Worm (Caenorhabditis elegans) whole organism, L1 larva: Measurements from ENCODE around the gene F08F8.6.

ENCODE experiments used
- aha-1 ChIP-seq: fragments of 150-350 bp; optimal IDR thresholded peaks from 2 replicates; lab custom pipeline; 2014; ENCODE audit warnings: missing biosample characterization, missing genetic modification characterization
- alr-1 ChIP-seq: fragments of 200-800 bp; sonication (Bioruptor generic); optimal IDR thresholded peaks from 2 replicates; lab custom pipeline; 2018; ENCODE audit warnings: borderline replicate concordance, mild to moderate bottlenecking, missing genetic modification characterization, missing compliant biosample characterization
- ama-1 ChIP-seq: fragments of 150-350 bp; optimal IDR thresholded peaks from 2 replicates; lab custom pipeline; 2014
- blmp-1 ChIP-seq: fragments of 150-350 bp; optimal IDR thresholded peaks from 2 replicates; lab custom pipeline; 2014; ENCODE audit warnings: missing biosample characterization, missing genetic modification characterization
- ceh-63 ChIP-seq: fragments of 200-800 bp; sonication (Bioruptor generic); optimal IDR thresholded peaks from 2 replicates; lab custom pipeline; 2018; ENCODE audit warnings: mild to moderate bottlenecking, missing genetic modification characterization, missing compliant biosample characterization
- ceh-82 ChIP-seq, 3 experiments: fragments of 150-350 bp in 1 of 3; sonication (generic microtip) in 2 of 3; optimal IDR thresholded peaks; 2 replicates each; lab custom pipeline; 2014 to 2017; ENCODE audit warnings: missing biosample characterization in 3 of 3, missing genetic modification characterization in 3 of 3
- ceh-88 ChIP-seq: fragments of 200-800 bp; sonication (Bioruptor generic); IDR thresholded peaks from 2 replicates; pipeline ENCODE4 v1.3.6; 2022; ENCODE audit warnings: missing genetic modification characterization, missing compliant biosample characterization
- ceh-90 ChIP-seq: sonication (generic microtip); optimal IDR thresholded peaks from 2 replicates; lab custom pipeline; 2016; ENCODE audit warnings: missing genetic modification characterization, missing compliant biosample characterization
- dsc-1 ChIP-seq: sonication (generic microtip); optimal IDR thresholded peaks from 2 replicates; lab custom pipeline; 2016; ENCODE audit warnings: mild to moderate bottlenecking, missing genetic modification characterization, missing compliant biosample characterization
- efl-1 ChIP-seq, 4 experiments: fragments of 150-350 bp; optimal IDR thresholded peaks in 3 of 4; peaks in 1 of 4; 1 replicate in 1 of 4; 2 replicates in 3 of 4; lab custom pipeline; 2014; ENCODE audit warnings: missing biosample characterization in 2 of 4, missing genetic modification characterization in 2 of 4, missing genetic modification reagents in 2 of 4
- egl-13 ChIP-seq: sonication (generic microtip); optimal IDR thresholded peaks from 2 replicates; lab custom pipeline; 2016; ENCODE audit warnings: missing genotype, missing genetic modification reagents, missing genetic modification characterization, missing compliant biosample characterization
- elt-2 ChIP-seq: sonication (generic microtip); optimal IDR thresholded peaks from 2 replicates; lab custom pipeline; 2016; ENCODE audit warnings: missing genetic modification characterization, mild to moderate bottlenecking, inconsistent platforms, missing compliant biosample characterization, missing genetic modification reagents
- elt-3 ChIP-seq, 6 experiments: fragments of 150-350 bp in 1 of 6; sonication (generic microtip); optimal IDR thresholded peaks; 2 replicates each; lab custom pipeline; 2017 to 2018; ENCODE audit warnings: missing biosample characterization in 6 of 6, missing genetic modification characterization in 6 of 6, inconsistent platforms in 1 of 6
- fkh-8 ChIP-seq: sonication (generic microtip); optimal IDR thresholded peaks from 2 replicates; lab custom pipeline; 2016; ENCODE audit warnings: mild to moderate bottlenecking, missing genetic modification characterization, missing compliant biosample characterization
- fos-1 ChIP-seq: fragments of 150-350 bp; optimal IDR thresholded peaks from 2 replicates; lab custom pipeline; 2014; ENCODE audit warnings: missing biosample characterization, missing genetic modification characterization
- grh-1 ChIP-seq: fragments of 200-800 bp; sonication (Bioruptor generic); IDR thresholded peaks from 2 replicates; pipeline ENCODE4 v1.3.6; 2022; ENCODE audit warnings: missing genetic modification reagents, missing genetic modification characterization, missing compliant biosample characterization
- hpl-2 ChIP-seq: fragments of 150-350 bp; optimal IDR thresholded peaks from 2 replicates; lab custom pipeline; 2014; ENCODE audit warnings: missing biosample characterization, missing genetic modification reagents, missing genetic modification characterization
- jun-1 ChIP-seq: fragments of 150-350 bp; optimal IDR thresholded peaks from 2 replicates; lab custom pipeline; 2014; ENCODE audit warnings: missing biosample characterization, missing genetic modification reagents, missing genetic modification characterization
- lin-15B ChIP-seq: fragments of 150-350 bp; sonication (generic microtip); optimal IDR thresholded peaks from 3 replicates; lab custom pipeline; 2014; ENCODE audit warnings: missing biosample characterization, missing genetic modification characterization
- lin-35 ChIP-seq, 2 experiments: fragments of 150-350 bp; optimal IDR thresholded peaks; 2 replicates each; lab custom pipeline; 2014; ENCODE audit warnings: missing biosample characterization in 2 of 2, missing genetic modification characterization in 2 of 2, missing genetic modification reagents in 2 of 2
- lir-3 ChIP-seq: sonication (generic microtip); optimal IDR thresholded peaks from 2 replicates; lab custom pipeline; 2016; ENCODE audit warnings: mild to moderate bottlenecking, missing genetic modification characterization, moderate library complexity, missing compliant biosample characterization; ENCODE audit not compliant: poor library complexity
- lsy-2 ChIP-seq, 2 experiments: fragments of 150-350 bp; optimal IDR thresholded peaks; 2 replicates each; lab custom pipeline; 2014; ENCODE audit warnings: missing biosample characterization in 2 of 2, missing genetic modification characterization in 2 of 2
- mab-9 ChIP-seq: fragments of 200-800 bp; sonication (Bioruptor generic); IDR thresholded peaks from 2 replicates; pipeline ENCODE4 v1.3.6; 2022; ENCODE audit warnings: missing genetic modification reagents, missing genetic modification characterization, missing compliant biosample characterization
- mdl-1 ChIP-seq, 2 experiments: fragments of 150-350 bp; optimal IDR thresholded peaks; 2 replicates each; lab custom pipeline; 2014 to 2017; ENCODE audit warnings: missing biosample characterization in 2 of 2, missing genetic modification characterization in 2 of 2, inconsistent platforms in 1 of 2
- nhr-20 ChIP-seq: sonication (generic microtip); optimal IDR thresholded peaks from 2 replicates; lab custom pipeline; 2016; ENCODE audit warnings: mild to moderate bottlenecking, missing genetic modification characterization, missing compliant biosample characterization
- nhr-237 ChIP-seq: fragments of 150-350 bp; optimal IDR thresholded peaks from 2 replicates; lab custom pipeline; 2014; ENCODE audit warnings: missing biosample characterization, missing genetic modification characterization
- nhr-47 ChIP-seq: sonication (generic microtip); optimal IDR thresholded peaks from 2 replicates; lab custom pipeline; 2016; ENCODE audit warnings: mild to moderate bottlenecking, missing genetic modification characterization, moderate library complexity, missing compliant biosample characterization
- nhr-71 ChIP-seq: sonication (generic microtip); optimal IDR thresholded peaks from 2 replicates; lab custom pipeline; 2016; ENCODE audit warnings: mild to moderate bottlenecking, missing genetic modification characterization, moderate library complexity, missing compliant biosample characterization
- nhr-77 ChIP-seq: fragments of 150-350 bp; optimal IDR thresholded peaks from 2 replicates; lab custom pipeline; 2014; ENCODE audit warnings: missing biosample characterization, missing genetic modification characterization
- nhr-85 ChIP-seq: sonication (generic microtip); peaks from one replicate; lab custom pipeline; 2016; ENCODE audit warnings: missing genetic modification characterization, inconsistent platforms, missing compliant biosample characterization
- rnt-1 ChIP-seq: sonication (generic microtip); optimal IDR thresholded peaks from 2 replicates; lab custom pipeline; 2016; ENCODE audit warnings: mild to moderate bottlenecking, missing genetic modification characterization, moderate library complexity, missing compliant biosample characterization
- skn-1 ChIP-seq: fragments of 150-350 bp; optimal IDR thresholded peaks from 2 replicates; lab custom pipeline; 2014; ENCODE audit warnings: missing biosample characterization, missing genetic modification characterization
- snu-23 ChIP-seq: sonication (generic microtip); optimal IDR thresholded peaks from 2 replicates; lab custom pipeline; 2016; ENCODE audit warnings: missing genetic modification characterization, missing compliant biosample characterization
- sox-4 ChIP-seq: sonication (generic microtip); optimal IDR thresholded peaks from 2 replicates; lab custom pipeline; 2016; ENCODE audit warnings: missing genetic modification characterization, missing compliant biosample characterization
- sptf-1 ChIP-seq: fragments of 150-350 bp; optimal IDR thresholded peaks from 2 replicates; lab custom pipeline; 2014; ENCODE audit warnings: missing biosample characterization, missing genetic modification characterization
- sup-37 ChIP-seq: fragments of 200-800 bp; sonication (Bioruptor generic); optimal IDR thresholded peaks from 2 replicates; lab custom pipeline; 2018; ENCODE audit warnings: mild to moderate bottlenecking, missing genetic modification characterization, missing compliant biosample characterization
- tlp-1 ChIP-seq: fragments of 150-350 bp; optimal IDR thresholded peaks from 2 replicates; lab custom pipeline; 2014; ENCODE audit warnings: missing biosample characterization, missing genetic modification characterization
- unc-130 ChIP-seq: fragments of 150-350 bp; optimal IDR thresholded peaks from 2 replicates; lab custom pipeline; 2017; ENCODE audit warnings: missing biosample characterization, missing genetic modification characterization, inconsistent platforms
- unc-86 ChIP-seq: sonication (generic microtip); optimal IDR thresholded peaks from 2 replicates; lab custom pipeline; 2016; ENCODE audit warnings: missing genetic modification characterization, missing compliant biosample characterization
- vab-15 ChIP-seq: sonication (generic microtip); optimal IDR thresholded peaks from 2 replicates; lab custom pipeline; 2017; ENCODE audit warnings: missing genotype, mild to moderate bottlenecking, missing genetic modification characterization, missing compliant biosample characterization
- xbp-1 ChIP-seq: sonication (generic microtip); optimal IDR thresholded peaks from 2 replicates; lab custom pipeline; 2016; ENCODE audit warnings: missing genetic modification characterization, missing compliant biosample characterization
- zag-1 ChIP-seq: fragments of 150-350 bp; optimal IDR thresholded peaks from 2 replicates; lab custom pipeline; 2014; ENCODE audit warnings: missing biosample characterization, missing genetic modification characterization
- zip-4 ChIP-seq: fragments of 200-800 bp; sonication (Bioruptor generic); optimal IDR thresholded peaks from 2 replicates; lab custom pipeline; 2018; ENCODE audit warnings: mild to moderate bottlenecking, missing genetic modification characterization, moderate library complexity, missing compliant biosample characterization
- ztf-4 ChIP-seq: fragments of 150-350 bp; optimal IDR thresholded peaks from 2 replicates; lab custom pipeline; 2014; ENCODE audit warnings: missing biosample characterization, missing genetic modification characterization

The F08F8.6 gene

DNA sequence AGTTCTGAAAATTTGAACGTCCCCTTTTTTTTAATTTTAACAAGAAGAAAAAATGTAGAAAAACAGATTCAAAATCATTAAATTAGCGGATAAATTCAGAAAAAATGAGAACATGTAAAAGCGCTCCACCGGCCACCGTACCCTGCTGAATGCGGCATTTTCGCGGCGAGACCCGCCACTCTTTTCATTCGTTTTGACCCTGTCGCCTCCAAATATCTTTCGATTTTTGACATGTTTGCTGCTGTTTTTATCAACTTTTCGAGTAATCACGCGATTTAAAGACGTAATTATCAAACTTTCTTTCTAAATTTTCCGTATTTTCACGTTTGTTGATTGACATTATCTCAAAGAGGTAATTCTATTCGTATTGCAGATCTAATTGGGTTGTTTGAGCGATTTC lies 7.3 kb upstream of the F08F8.6 start, which contains the start of gene gsp-2 (continued):
- peak; percentile 81 for TF ChIP-seq snu-23 (GFP tag; lab: Kevin White, UChicago)
- peak; percentile 46 for TF ChIP-seq jun-1 (tag; lab: Kevin White, UChicago)
- TF ChIP-seq nhr-71 = peak; percentile 78
- TF ChIP-seq aha-1 (tag; lab: Kevin White, UChicago) = no peak
- no peak for TF ChIP-seq sox-4 (tag; lab: Kevin White, UChicago)
- no peak for TF ChIP-seq ceh-90 (tag; lab: Kevin White, UChicago)
- peak; percentile 63 for TF ChIP-seq xbp-1 (tag; lab: Kevin White, UChicago)
- TF ChIP-seq lin-15B (tag; lab: Kevin White, UChicago) = peak; percentile 92
- TF ChIP-seq alr-1 = no peak
- TF ChIP-seq blmp-1 (tag; lab: Kevin White, UChicago) = peak; percentile 78
- peak; percentile 94 to 98 for TF ChIP-seq lsy-2 (tag; optimal IDR thresholded peaks at IDR 0.05; lab: Kevin White, UChicago)
- TF ChIP-seq elt-3 (tag; optimal IDR thresholded peaks at IDR 0.05; lab: Kevin White, UChicago) = peak in 3 of 6 experiments; percentile 29 to 89 (median 51)
- TF ChIP-seq ceh-63 = no peak
- no peak; the same call in 1 of the 2 replicates for TF ChIP-seq ceh-88
- peak; percentile 26 for TF ChIP-seq fos-1
- peak; percentile 57 for TF ChIP-seq nhr-77 (tag; lab: Kevin White, UChicago)
- TF ChIP-seq hpl-2 (GFP tag; lab: Kevin White, UChicago) = peak; percentile 23
- peak; percentile 53 for TF ChIP-seq unc-86 (tag; lab: Kevin White, UChicago)
- TF ChIP-seq nhr-237 (tag; lab: Kevin White, UChicago) = peak; percentile 24
- no peak for TF ChIP-seq egl-13 (tag; lab: Kevin White, UChicago)
- TF ChIP-seq zag-1 = no peak
- peak; percentile 36 for TF ChIP-seq ztf-4
- TF ChIP-seq lin-35 (GFP tag; optimal IDR thresholded peaks at IDR 0.05; lab: Kevin White, UChicago) = peak; percentile 83
- TF ChIP-seq sup-37 = no peak
- no peak for TF ChIP-seq zip-4 (GFP tag; lab: Kevin White, UChicago)
- peak; percentile 81 for TF ChIP-seq vab-15
- no peak for TF ChIP-seq tlp-1
- peak; percentile 47; the same call in 1 of the 2 replicates for TF ChIP-seq mab-9 (GFP tag; lab: Robert Waterston, UW)
- peak; percentile 81 for TF ChIP-seq unc-130
- TF ChIP-seq ceh-82 (tag; optimal IDR thresholded peaks at IDR 0.05; lab: Kevin White, UChicago) = peak; percentile 52 to 67 (median 60)
- no peak for TF ChIP-seq sptf-1 (tag; lab: Kevin White, UChicago)
- peak; percentile 57 for TF ChIP-seq nhr-47 (tag; lab: Kevin White, UChicago)
- TF ChIP-seq skn-1 (tag; lab: Kevin White, UChicago) = peak; percentile 85
- TF ChIP-seq mdl-1 (tag; optimal IDR thresholded peaks at IDR 0.05; lab: Kevin White, UChicago) = peak in 1 of 2 experiments; percentile 74
- TF ChIP-seq nhr-20 (tag; lab: Kevin White, UChicago) = peak; percentile 74
- peak; percentile 53 for TF ChIP-seq dsc-1 (tag; lab: Kevin White, UChicago)
- TF ChIP-seq nhr-85 (tag; lab: Kevin White, UChicago) = peak; percentile 48

DNA sequence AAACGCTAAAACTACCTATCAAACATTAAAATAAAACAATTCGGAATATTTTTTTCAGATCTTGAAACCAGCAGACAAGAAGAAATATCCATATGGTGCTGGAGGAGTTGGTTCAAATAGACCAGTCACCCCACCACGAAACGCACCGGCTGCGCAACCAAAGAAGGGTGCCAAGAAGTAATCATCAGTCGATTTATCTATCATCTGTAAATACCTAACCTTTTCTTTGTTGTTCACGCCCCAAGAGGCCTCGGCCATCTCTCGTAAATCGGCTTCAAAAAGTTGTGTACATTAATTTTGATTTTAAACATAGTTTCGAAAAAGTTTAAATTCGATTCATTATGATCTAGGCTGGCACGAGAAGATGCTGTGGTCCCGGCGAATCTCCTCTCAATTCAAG lies 5.5 kb upstream of the F08F8.6 start:
- TF ChIP-seq fkh-8 (tag; lab: Kevin White, UChicago) = no peak
- TF ChIP-seq grh-1 (GFP tag; lab: Robert Waterston, UW) = peak; percentile 41; the same call in 1 of the 2 replicates

DNA sequence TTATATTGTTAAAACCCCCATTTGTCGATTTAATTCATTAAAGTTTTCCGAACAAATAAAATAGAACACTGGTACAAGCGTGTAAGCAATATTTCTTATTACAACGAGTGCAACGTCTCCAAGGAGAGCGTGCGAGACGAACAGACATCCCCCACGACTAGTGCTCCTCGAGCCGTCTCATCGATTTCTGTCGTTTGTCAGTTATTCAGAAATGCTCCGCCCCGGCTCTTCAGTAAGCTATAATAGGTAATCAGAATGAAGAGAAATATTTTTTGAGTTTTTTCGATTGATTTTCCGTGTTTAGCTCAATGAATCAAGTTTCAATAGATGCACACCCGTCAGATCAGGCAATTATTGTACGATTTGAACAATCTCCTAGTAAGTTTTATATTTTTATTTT lies 4.8 kb upstream of the F08F8.6 start, which contains the start of gene kap-1:
Gene kap-1 (plus strand): TSS at position 143 of the 400 bp plus-strand sequence.
- TF ChIP-seq lir-3 (tag; lab: Kevin White, UChicago) (no peak), nhr-77 (tag; lab: Kevin White, UChicago) (no peak), ama-1 (lab: Kevin White, UChicago) (peak; percentile 42), lsy-2 (tag; optimal IDR thresholded peaks at IDR 0.05; lab: Kevin White, UChicago) (peak in 1 of 2 experiments; percentile 12), rnt-1 (peak; percentile 9), elt-2 (tag; lab: Kevin White, UChicago) (peak; percentile 14), efl-1 (optimal IDR thresholded peaks at IDR 0.05; lab: Kevin White, UChicago) (no peak), efl-1 (GFP tag; optimal IDR thresholded peaks at IDR 0.05 in 1 of 2; lab: Kevin White, UChicago) (peak in 1 of 2 experiments; percentile 86), mab-9 (GFP tag; lab: Robert Waterston, UW) (no peak)
- TF ChIP-seq, all 84 proteins: peak for 5
